Fruit fly (Drosophila melanogaster): ENCODE results near the gene CG8036.
A peak's percentile ranks its signal among the peaks of the same experiment; 100 is the strongest.

dm6 chr3R:8705323-8706097, 37.8 kb downstream of the CG8036 start:
- TF ChIP-seq CoRest (tag; optimal IDR thresholded peaks at IDR 0.05) (no peak), CG12071 (GFP tag; optimal IDR thresholded peaks at IDR 0.05) (no peak), Camta (GFP tag; optimal IDR thresholded peaks at IDR 0.05) (no peak), Nf-YB (GFP tag; optimal IDR thresholded peaks at IDR 0.05) (peak; percentile 91), lola (GFP tag; optimal IDR thresholded peaks at IDR 0.05) (no peak), unpg (GFP tag; optimal IDR thresholded peaks at IDR 0.05) (no peak), en (GFP tag; optimal IDR thresholded peaks at IDR 0.05) (no peak), nmo (GFP tag; optimal IDR thresholded peaks at IDR 0.05) (no peak), ci (GFP tag; IDR thresholded peaks at IDR 0.05) (no peak), CG4282 (GFP tag; optimal IDR thresholded peaks at IDR 0.05) (no peak), Doc3 (GFP tag; IDR thresholded peaks at IDR 0.05; ENCODE audit: partially characterized antibody) (no peak), ssp (GFP tag; IDR thresholded peaks at IDR 0.05) (no peak)

All from whole organism, embryonic.